Worm (Caenorhabditis elegans) whole organism, midembryonic: ENCODE results near the gene F15G9.5.

Experiments used
- cog-1 ChIP-seq: sonication (generic microtip); optimal IDR thresholded peaks from 2 replicates; lab custom pipeline; 2016; ENCODE audit warnings: missing genetic modification characterization, missing compliant biosample characterization
- flt-1 ChIP-seq: fragments of 200-800 bp; sonication (Bioruptor generic); IDR thresholded peaks from 2 replicates; pipeline ENCODE4 v1.3.6; 2022; ENCODE audit warnings: missing genetic modification characterization, missing compliant biosample characterization
- med-1 ChIP-seq: sonication (generic microtip); optimal IDR thresholded peaks from 2 replicates; lab custom pipeline; 2017; ENCODE audit warnings: missing genetic modification characterization, mild to moderate bottlenecking, missing compliant biosample characterization, antibody characterized with exemption, missing genetic modification reagents; ENCODE audit not compliant: insufficient read depth
- tab-1 ChIP-seq: fragments of 200-800 bp; sonication (Bioruptor generic); IDR thresholded peaks from 2 replicates; pipeline ENCODE4 v1.3.6; 2022; ENCODE audit warnings: missing genetic modification characterization, missing compliant biosample characterization
- ztf-23 ChIP-seq: fragments of 200-800 bp; sonication (Bioruptor generic); IDR thresholded peaks from 2 replicates; pipeline ENCODE4 v1.3.6; 2022; ENCODE audit warnings: missing genetic modification reagents, missing genetic modification characterization, missing compliant biosample characterization
- ztf-29 ChIP-seq: fragments of 200-800 bp; sonication (Bioruptor generic); IDR thresholded peaks from 2 replicates; pipeline ENCODE4 v1.3.6; 2022; ENCODE audit warnings: missing genetic modification reagents, missing genetic modification characterization, missing compliant biosample characterization

ce11 chrX:9713613-9714012 lies 24.1 kb downstream of the F15G9.5 start, which contains the start of gene F15G9.2:
- TF ChIP-seq tab-1 (GFP tag; lab: Robert Waterston, UW) (no peak), ztf-23 (GFP tag; lab: Robert Waterston, UW) (no peak), cog-1 (no peak), med-1 (no peak), ztf-29 (GFP tag; lab: Robert Waterston, UW) (no peak), flt-1 (no peak)
